Fruit fly (Drosophila melanogaster) whole organism, adult: ENCODE data around the gene SPE.

Experiments used
- CG11617 ChIP-seq: fragments of 200-800 bp; sonication (Bioruptor generic); optimal IDR thresholded peaks from 2 replicates; lab custom pipeline; 2017; ENCODE audit warnings: mild to moderate bottlenecking, missing biosample characterization, missing genetic modification reagents, missing genetic modification characterization
- CG12768 ChIP-seq: fragments of 200-800 bp; sonication (Bioruptor generic); optimal IDR thresholded peaks from 2 replicates; lab custom pipeline; 2017; ENCODE audit warnings: missing biosample characterization, missing genetic modification characterization, mild to moderate bottlenecking, moderate library complexity, missing genetic modification reagents
- CG14711 ChIP-seq: fragments of 200-800 bp; sonication (Bioruptor generic); optimal IDR thresholded peaks from 2 replicates; lab custom pipeline; 2018; ENCODE audit warnings: missing biosample characterization, mild to moderate bottlenecking, missing genetic modification characterization, moderate library complexity
- CG33017 ChIP-seq: fragments of 200-800 bp; sonication (Bioruptor generic); optimal IDR thresholded peaks from 2 replicates; lab custom pipeline; 2018; ENCODE audit warnings: missing biosample characterization, mild to moderate bottlenecking, missing genetic modification characterization, moderate library complexity
- CG7101 ChIP-seq: fragments of 200-800 bp; sonication (Bioruptor generic); optimal IDR thresholded peaks from 2 replicates; lab custom pipeline; 2018; ENCODE audit warnings: missing biosample characterization, mild to moderate bottlenecking, missing genetic modification characterization, moderate library complexity
- Crg-1 ChIP-seq: fragments of 200-800 bp; sonication (Bioruptor generic); optimal IDR thresholded peaks from 2 replicates; lab custom pipeline; 2016; ENCODE audit warnings: missing biosample characterization, missing genetic modification characterization
- Mnt ChIP-seq: fragments of 200-800 bp; sonication (Bioruptor generic); optimal IDR thresholded peaks from 2 replicates; lab custom pipeline; 2016; ENCODE audit warnings: missing biosample characterization, mild to moderate bottlenecking, missing genetic modification characterization
- bab1 ChIP-seq: fragments of 200-800 bp; sonication (Bioruptor generic); optimal IDR thresholded peaks from 3 replicates; lab custom pipeline; 2019; ENCODE audit warnings: missing biosample characterization, mild to moderate bottlenecking, missing genetic modification characterization, moderate library complexity
- cic ChIP-seq: fragments of 200-800 bp; sonication (Bioruptor generic); optimal IDR thresholded peaks from 2 replicates; lab custom pipeline; 2017; ENCODE audit warnings: missing biosample characterization, mild to moderate bottlenecking, missing genetic modification characterization, moderate library complexity
- cnc ChIP-seq, 2 experiments: fragments of >200 bp; optimal IDR thresholded peaks; 2 replicates each; lab custom pipeline; 2017
- ovo ChIP-seq: fragments of 200-800 bp; sonication (Bioruptor generic); optimal IDR thresholded peaks from 2 replicates; lab custom pipeline; 2016; ENCODE audit warnings: missing biosample characterization, missing genetic modification characterization

- no peak for TF ChIP-seq CG11617 (GFP tag; lab: Kevin White, UChicago)
- no peak for TF ChIP-seq ovo (GFP tag; lab: Kevin White, UChicago)
- TF ChIP-seq CG33017 (tag; lab: Kevin White, UChicago): no peak
- TF ChIP-seq CG12768 (GFP tag; lab: Kevin White, UChicago): no peak
- TF ChIP-seq CG7101 (tag; lab: Kevin White, UChicago): no peak
- no peak for TF ChIP-seq CG14711
- no peak for TF ChIP-seq bab1
- no peak for TF ChIP-seq Mnt (GFP tag; lab: Kevin White, UChicago)
- TF ChIP-seq cnc (optimal IDR thresholded peaks at IDR 0.05; lab: Kevin White, UChicago): no peak
- TF ChIP-seq Crg-1 (GFP tag; lab: Kevin White, UChicago): no peak
- TF ChIP-seq cic (GFP tag; lab: Kevin White, UChicago): no peak
Observed at dm6 chr3R:23718297-23718941, 32.4 kb downstream of the SPE start, which contains the start of gene nau.
